Fruit fly (Drosophila melanogaster) whole organism, embryonic: ENCODE measurements around the gene Ufd1.

ENCODE experiments used
- Asciz ChIP-seq: fragments of 200-800 bp; sonication (Bioruptor generic); optimal IDR thresholded peaks from 2 replicates; lab custom pipeline; 2017; ENCODE audit warnings: missing biosample characterization, mild to moderate bottlenecking, missing genetic modification characterization, missing genetic modification reagents
- Awh ChIP-seq: fragments of 200-800 bp; sonication (Bioruptor generic); IDR thresholded peaks from 2 replicates; pipeline ENCODE4, ENCODE4 v1.3.6; 2022; ENCODE audit warnings: missing biosample characterization, missing genetic modification characterization
- BEAF-32 ChIP-seq: fragments of 200-800 bp; sonication (Bioruptor generic); optimal IDR thresholded peaks from 3 replicates; lab custom pipeline; 2017; ENCODE audit warnings: missing biosample characterization, missing genetic modification characterization, mild to moderate bottlenecking, moderate library complexity, missing genetic modification reagents
- CG10462 ChIP-seq: fragments of 200-800 bp; sonication (Bioruptor generic); optimal IDR thresholded peaks from 2 replicates; lab custom pipeline; 2016; ENCODE audit warnings: missing biosample characterization, missing genetic modification characterization
- CG11696 ChIP-seq: fragments of 200-800 bp; sonication (Bioruptor generic); IDR thresholded peaks from 2 replicates; pipeline ENCODE4 v1.3.6; 2022; ENCODE audit warnings: missing biosample characterization, missing genetic modification characterization
- CG12071 ChIP-seq: fragments of 200-800 bp; sonication (Bioruptor generic); optimal IDR thresholded peaks from 3 replicates; lab custom pipeline; 2018; ENCODE audit warnings: missing biosample characterization, mild to moderate bottlenecking, missing genetic modification characterization
- CG15514 ChIP-seq: fragments of 200-800 bp; sonication (Bioruptor generic); optimal IDR thresholded peaks from 3 replicates; lab custom pipeline; 2017; ENCODE audit warnings: missing biosample characterization, missing genetic modification characterization, mild to moderate bottlenecking, moderate library complexity, missing genetic modification reagents
- CG18619 ChIP-seq: fragments of 200-800 bp; sonication (Bioruptor generic); optimal IDR thresholded peaks from 3 replicates; lab custom pipeline; 2017; ENCODE audit warnings: missing biosample characterization, mild to moderate bottlenecking, missing genetic modification characterization
- CG2199 ChIP-seq: fragments of 200-800 bp; sonication (Bioruptor generic); IDR thresholded peaks from 3 replicates; pipeline ENCODE4 v1.3.6; 2022; ENCODE audit warnings: missing biosample characterization, missing genetic modification characterization
- CG32772 ChIP-seq: fragments of 200-800 bp; sonication (Bioruptor generic); IDR thresholded peaks from 2 replicates; pipeline ENCODE4 v1.3.6; 2022; ENCODE audit warnings: missing biosample characterization, missing genetic modification characterization
- CG33213 ChIP-seq: fragments of 200-800 bp; sonication (Bioruptor generic); optimal IDR thresholded peaks from 3 replicates; lab custom pipeline; 2016; ENCODE audit warnings: missing biosample characterization, missing genetic modification characterization
- CG6689 ChIP-seq: fragments of 200-800 bp; sonication (Bioruptor generic); IDR thresholded peaks from 2 replicates; pipeline ENCODE4 v1.3.6; 2022; ENCODE audit warnings: missing biosample characterization, missing genetic modification characterization
- CG7745 ChIP-seq: fragments of 200-800 bp; sonication (Bioruptor generic); optimal IDR thresholded peaks from 2 replicates; lab custom pipeline; 2018; ENCODE audit warnings: missing biosample characterization, mild to moderate bottlenecking, missing genetic modification characterization, moderate library complexity
- CG7987 ChIP-seq: fragments of 200-800 bp; sonication (Bioruptor generic); optimal IDR thresholded peaks from 2 replicates; lab custom pipeline; 2018; ENCODE audit warnings: missing biosample characterization, mild to moderate bottlenecking, missing genetic modification characterization, moderate library complexity
- CG9437 ChIP-seq: fragments of 200-800 bp; sonication (Bioruptor generic); optimal IDR thresholded peaks from 2 replicates; lab custom pipeline; 2018; ENCODE audit warnings: missing biosample characterization, mild to moderate bottlenecking, missing genetic modification characterization
- CG9609 ChIP-seq: fragments of 200-800 bp; sonication (Bioruptor generic); optimal IDR thresholded peaks from 3 replicates; lab custom pipeline; 2016; ENCODE audit warnings: missing biosample characterization, missing genetic modification characterization
- Doc3 ChIP-seq: fragments of 200-800 bp; sonication (Bioruptor generic); IDR thresholded peaks from 3 replicates; pipeline ENCODE4 v1.3.6; 2022; ENCODE audit warnings: missing biosample characterization, missing genetic modification characterization; ENCODE audit not compliant: partially characterized antibody
- Fer1 ChIP-seq: fragments of 200-800 bp; sonication (Bioruptor generic); optimal IDR thresholded peaks from 2 replicates; lab custom pipeline; 2017; ENCODE audit warnings: missing biosample characterization, mild to moderate bottlenecking, missing genetic modification characterization
- Gsc ChIP-seq: fragments of 200-800 bp; sonication (Bioruptor generic); IDR thresholded peaks from 2 replicates; pipeline ENCODE4 v1.3.6; 2022; ENCODE audit warnings: missing biosample characterization, missing genetic modification characterization
- Hey ChIP-seq: fragments of 200-800 bp; sonication (Bioruptor generic); optimal IDR thresholded peaks from 3 replicates; lab custom pipeline; 2018; ENCODE audit warnings: missing biosample characterization, mild to moderate bottlenecking, missing genetic modification characterization
- HmgD ChIP-seq: fragments of 200-800 bp; sonication (Bioruptor generic); optimal IDR thresholded peaks from 3 replicates; lab custom pipeline; 2016; ENCODE audit warnings: missing biosample characterization, missing genetic modification characterization
- Med ChIP-seq: fragments of 200-800 bp; sonication (Bioruptor generic); peaks from one replicate; lab custom pipeline; 2016; ENCODE audit warnings: missing biosample characterization, missing genetic modification characterization, mild to moderate bottlenecking, inconsistent platforms, moderate library complexity
- Sry-β ChIP-seq: fragments of 200-800 bp; sonication (Bioruptor generic); optimal IDR thresholded peaks from 2 replicates; lab custom pipeline; 2018; ENCODE audit warnings: missing biosample characterization, mild to moderate bottlenecking, missing genetic modification characterization, moderate library complexity
- YL-1 ChIP-seq: fragments of 200-800 bp; sonication (Bioruptor generic); optimal IDR thresholded peaks from 3 replicates; lab custom pipeline; 2017; ENCODE audit warnings: missing biosample characterization, mild to moderate bottlenecking, missing genetic modification characterization
- amos ChIP-seq: fragments of 200-800 bp; sonication (Bioruptor generic); IDR thresholded peaks from 2 replicates; pipeline ENCODE4 v1.3.6; 2022; ENCODE audit warnings: missing biosample characterization, missing genetic modification characterization; ENCODE audit not compliant: partially characterized antibody
- bcd ChIP-seq: fragments of 200-800 bp; sonication (Bioruptor generic); optimal IDR thresholded peaks from 2 replicates; lab custom pipeline; 2017; ENCODE audit warnings: missing biosample characterization, mild to moderate bottlenecking, missing genetic modification characterization
- chinmo ChIP-seq: fragments of 200-800 bp; sonication (Bioruptor generic); IDR thresholded peaks from 4 replicates; pipeline ENCODE4 v1.3.6; 2022; ENCODE audit warnings: missing biosample characterization, missing genetic modification characterization; ENCODE audit not compliant: partially characterized antibody
- cwo ChIP-seq: fragments of 200-800 bp; sonication (Bioruptor generic); optimal IDR thresholded peaks from 3 replicates; lab custom pipeline; 2017; ENCODE audit warnings: missing biosample characterization, missing genetic modification characterization, mild to moderate bottlenecking, moderate library complexity, missing genetic modification reagents
- dan ChIP-seq: fragments of 200-800 bp; sonication (Bioruptor generic); IDR thresholded peaks from 2 replicates; pipeline ENCODE4 v1.3.6; 2022; ENCODE audit warnings: missing biosample characterization, missing genetic modification characterization
- dm ChIP-seq: fragments of 200-800 bp; sonication (Bioruptor generic); optimal IDR thresholded peaks from 3 replicates; lab custom pipeline; 2016; ENCODE audit warnings: missing biosample characterization, missing genetic modification characterization
- esg ChIP-seq: fragments of 200-800 bp; sonication (Bioruptor generic); conservative IDR thresholded peaks from 2 replicates; pipeline ENCODE4 v1.3.6; 2022; ENCODE audit warnings: missing biosample characterization, missing genetic modification characterization
- exex ChIP-seq: fragments of 200-800 bp; sonication (Bioruptor generic); optimal IDR thresholded peaks from 4 replicates; lab custom pipeline; 2018; ENCODE audit warnings: missing biosample characterization, mild to moderate bottlenecking, missing genetic modification characterization, moderate library complexity
- fd3F ChIP-seq: fragments of 200-800 bp; sonication (Bioruptor generic); optimal IDR thresholded peaks from 2 replicates; lab custom pipeline; 2018; ENCODE audit warnings: missing biosample characterization, mild to moderate bottlenecking, missing genetic modification characterization, moderate library complexity
- fd64A ChIP-seq: fragments of 200-800 bp; sonication (Bioruptor generic); optimal IDR thresholded peaks from 3 replicates; lab custom pipeline; 2018; ENCODE audit warnings: missing biosample characterization, mild to moderate bottlenecking, missing genetic modification characterization
- fru ChIP-seq: fragments of >200 bp; optimal IDR thresholded peaks from 2 replicates; lab custom pipeline; 2017
- grau ChIP-seq: fragments of 200-800 bp; optimal IDR thresholded peaks from 3 replicates; lab custom pipeline; 2019; ENCODE audit warnings: missing biosample characterization, mild to moderate bottlenecking, missing genetic modification characterization, moderate library complexity
- gsb-n ChIP-seq: fragments of 200-800 bp; sonication (Bioruptor generic); optimal IDR thresholded peaks from 3 replicates; lab custom pipeline; 2018; ENCODE audit warnings: missing biosample characterization, mild to moderate bottlenecking, missing genetic modification characterization
- ind ChIP-seq: fragments of 200-800 bp; sonication (Bioruptor generic); optimal IDR thresholded peaks from 3 replicates; lab custom pipeline; 2016; ENCODE audit warnings: missing biosample characterization, missing genetic modification characterization
- lov ChIP-seq, 2 experiments: fragments of 200-800 bp in 1 of 2; fragments of >200 bp in 1 of 2; sonication (Bioruptor generic) in 1 of 2; IDR thresholded peaks in 1 of 2; optimal IDR thresholded peaks in 1 of 2; 2 replicates in 1 of 2; 3 replicates in 1 of 2; pipeline versions ENCODE4 v1.3.6 to Lab custom; 2017 to 2022; ENCODE audit warnings: missing biosample characterization in 1 of 2, missing genetic modification characterization in 1 of 2
- nom ChIP-seq: fragments of 200-800 bp; sonication (Bioruptor generic); optimal IDR thresholded peaks from 2 replicates; lab custom pipeline; 2017; ENCODE audit warnings: missing biosample characterization, missing genetic modification characterization, mild to moderate bottlenecking, moderate library complexity, missing genetic modification reagents
- onecut ChIP-seq: fragments of 200-800 bp; sonication (Bioruptor generic); IDR thresholded peaks from 2 replicates; pipeline ENCODE4 v1.3.6; 2022; ENCODE audit warnings: missing biosample characterization, missing genetic modification characterization
- otp ChIP-seq: fragments of 200-800 bp; sonication (Bioruptor generic); IDR thresholded peaks from 3 replicates; pipeline ENCODE4, ENCODE4 v1.3.6; 2022; ENCODE audit warnings: missing biosample characterization, missing genetic modification characterization
- pnt ChIP-seq: fragments of 200-800 bp; sonication (Bioruptor generic); optimal IDR thresholded peaks from 3 replicates; lab custom pipeline; 2016; ENCODE audit warnings: missing biosample characterization, missing genetic modification characterization
- pzg ChIP-seq: fragments of 200-800 bp; sonication (Bioruptor generic); optimal IDR thresholded peaks from 3 replicates; lab custom pipeline; 2018; ENCODE audit warnings: missing biosample characterization, mild to moderate bottlenecking, missing genetic modification characterization, moderate library complexity
- rib ChIP-seq: fragments of 200-800 bp; sonication (Bioruptor generic); IDR thresholded peaks from 2 replicates; pipeline ENCODE4 v1.3.6; 2022; ENCODE audit warnings: missing biosample characterization, missing genetic modification characterization
- sd ChIP-seq: fragments of 200-800 bp; sonication (Bioruptor generic); optimal IDR thresholded peaks from 3 replicates; lab custom pipeline; 2018; ENCODE audit warnings: missing biosample characterization, mild to moderate bottlenecking, missing genetic modification characterization, moderate library complexity
- so ChIP-seq: fragments of 200-800 bp; sonication (Bioruptor generic); IDR thresholded peaks from 3 replicates; pipeline ENCODE4 v1.3.6; 2022; ENCODE audit warnings: missing biosample characterization, missing genetic modification characterization
- twi ChIP-seq: fragments of 200-800 bp; optimal IDR thresholded peaks from 2 replicates; lab custom pipeline; 2019; ENCODE audit warnings: missing biosample characterization, mild to moderate bottlenecking, missing genetic modification characterization, moderate library complexity
- zen ChIP-seq: fragments of 200-800 bp; sonication (Bioruptor generic); optimal IDR thresholded peaks from 3 replicates; lab custom pipeline; 2018; ENCODE audit warnings: missing biosample characterization, mild to moderate bottlenecking, missing genetic modification characterization, moderate library complexity

Gene Ufd1

DNA sequence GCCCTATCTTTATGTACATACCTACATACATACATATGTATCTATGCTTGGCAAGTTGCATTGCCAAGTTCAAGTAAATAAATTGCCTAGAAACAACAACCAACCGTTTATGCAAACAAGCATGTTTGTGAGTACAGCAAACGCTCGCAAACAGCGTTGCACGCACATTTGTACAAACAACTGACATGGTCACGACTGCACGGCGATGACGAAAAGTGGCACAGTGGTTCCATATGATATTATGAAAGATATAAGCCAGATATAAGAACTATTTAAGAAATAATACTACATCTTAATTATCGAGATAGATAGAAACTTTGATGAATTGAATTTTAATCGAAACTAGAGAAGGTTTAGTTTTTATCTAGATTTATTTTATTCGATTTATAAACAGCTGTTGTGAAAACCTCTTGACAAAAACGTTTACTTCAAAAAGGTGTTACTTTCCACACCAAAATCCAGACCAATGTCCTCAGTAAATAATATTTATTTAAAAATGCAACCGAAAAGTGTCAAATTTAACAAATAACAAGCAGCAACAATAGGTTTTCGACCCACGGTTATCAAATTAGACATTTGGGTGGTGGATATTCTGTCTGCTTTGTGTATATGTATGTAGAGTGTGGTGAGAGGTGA is 33.1 kb downstream of the Ufd1 start (continued):
- TF ChIP-seq CG33213 (GFP tag; lab: Kevin White, UChicago) (peak; percentile 79), esg (GFP tag; lab: Robert Waterston, UW) (peak; percentile 80), CG11696 (GFP tag; lab: Robert Waterston, UW) (peak; percentile 46), Awh (GFP tag; lab: Robert Waterston, UW) (peak; percentile 90), rib (GFP tag; lab: Robert Waterston, UW) (no peak), YL-1 (GFP tag; lab: Kevin White, UChicago) (peak; percentile 81), Sry-β (peak; percentile 67), lov (optimal IDR thresholded peaks at IDR 0.05; lab: Kevin White, UChicago) (no peak), lov (GFP tag; IDR thresholded peaks at IDR 0.05; lab: Robert Waterston, UW) (peak; percentile 82), onecut (peak; percentile 79), CG7987 (peak; percentile 81), CG10462 (GFP tag; lab: Kevin White, UChicago) (peak; percentile 92), zen (peak; percentile 47), BEAF-32 (GFP tag; lab: Kevin White, UChicago) (no peak), pnt (GFP tag; lab: Kevin White, UChicago) (peak; percentile 69), Hey (peak; percentile 20), pzg (no peak), CG7745 (tag; lab: Kevin White, UChicago) (peak; percentile 69), Doc3 (no peak), HmgD (GFP tag; lab: Kevin White, UChicago) (no peak), otp (GFP tag; lab: Robert Waterston, UW) (peak; percentile 91), dan (no peak; the same call in 1 of the 2 replicates), CG18619 (GFP tag; lab: Kevin White, UChicago) (peak; percentile 93), Gsc (GFP tag; lab: Robert Waterston, UW) (peak; percentile 44; the same call in 1 of the 2 replicates), nom (GFP tag; lab: Kevin White, UChicago) (no peak)

DNA sequence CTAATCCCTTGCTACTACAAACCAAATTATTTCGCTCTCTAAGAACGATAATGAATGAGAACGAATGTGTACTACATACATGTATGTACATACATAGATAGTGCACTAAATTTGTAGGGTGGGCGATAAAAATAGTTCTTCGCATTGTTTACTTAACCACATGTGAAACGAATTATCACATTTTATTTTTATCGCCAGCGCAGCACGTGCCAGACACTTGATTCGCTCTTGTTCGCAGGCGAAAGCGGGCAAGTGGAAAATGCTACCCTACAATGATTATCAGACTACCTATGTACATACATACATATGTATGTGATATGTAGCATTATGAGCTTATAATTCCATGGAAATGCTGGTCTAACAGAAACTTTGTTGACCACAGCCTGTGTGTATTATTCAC is 37.2 kb downstream of the Ufd1 start:
- no peak for TF ChIP-seq amos
- TF ChIP-seq CG9609: no peak
- peak; percentile 99 for TF ChIP-seq Hey
- peak; percentile 4 for TF ChIP-seq fd3F (GFP tag; lab: Kevin White, UChicago)
- TF ChIP-seq CG15514 (GFP tag; lab: Kevin White, UChicago): peak; percentile 27
- TF ChIP-seq bcd (GFP tag; lab: Kevin White, UChicago): no peak
- TF ChIP-seq gsb-n (tag; lab: Kevin White, UChicago): peak; percentile 20
- peak; percentile 54 for TF ChIP-seq Med (GFP tag; lab: Kevin White, UChicago)
- peak; percentile 54 for TF ChIP-seq exex
- no peak for TF ChIP-seq CG9437 (GFP tag; lab: Kevin White, UChicago)
- no peak for TF ChIP-seq fru (lab: Kevin White, UChicago)
- TF ChIP-seq sd: peak; percentile 75
- no peak for TF ChIP-seq CG32772 (GFP tag; lab: Robert Waterston, UW)
- TF ChIP-seq cwo: peak; percentile 98
- TF ChIP-seq dm: peak; percentile 29
- peak; percentile 26 for TF ChIP-seq Asciz (GFP tag; lab: Kevin White, UChicago)
- 0 out of 3 replicates have a peak, but pooled peaks have one; percentile 23 for TF ChIP-seq CG2199 (GFP tag; lab: Robert Waterston, UW)
- TF ChIP-seq ind: no peak
- peak; percentile 0 for TF ChIP-seq grau (tag; lab: Kevin White, UChicago)
- peak; percentile 80 for TF ChIP-seq twi (tag; lab: Kevin White, UChicago)
- TF ChIP-seq fd64A: peak; percentile 42
- TF ChIP-seq chinmo (GFP tag; lab: Robert Waterston, UW): 0 out of 4 replicates have a peak, but pooled peaks have one; percentile 46
- TF ChIP-seq so: 0 out of 3 replicates have a peak, but pooled peaks have one; percentile 31
- TF ChIP-seq CG6689 (GFP tag; lab: Robert Waterston, UW): peak; percentile 54; the same call in 1 of the 2 replicates
- peak; percentile 50 for TF ChIP-seq CG12071 (GFP tag; lab: Kevin White, UChicago)
- peak; percentile 43 for TF ChIP-seq Fer1 (GFP tag; lab: Kevin White, UChicago)
